Worm (Caenorhabditis elegans) whole organism, L3 larva: ENCODE measurements around the gene F55A11.6.

Experiments used
- ZK546.5 ChIP-seq: sonication (generic microtip); optimal IDR thresholded peaks from 2 replicates; lab custom pipeline; 2017; ENCODE audit warnings: missing biosample characterization, missing genetic modification characterization
- aly-2 ChIP-seq: fragments of 150-350 bp; optimal IDR thresholded peaks from 2 replicates; lab custom pipeline; 2014; ENCODE audit warnings: missing biosample characterization, missing genetic modification characterization
- ama-1 ChIP-seq: fragments of 150-350 bp; optimal IDR thresholded peaks from 2 replicates; lab custom pipeline; 2018
- ceh-28 ChIP-seq: fragments of 150-350 bp; optimal IDR thresholded peaks from 2 replicates; lab custom pipeline; 2014; ENCODE audit warnings: missing biosample characterization, missing genetic modification reagents, missing genetic modification characterization
- ceh-82 ChIP-seq: fragments of 150-350 bp; optimal IDR thresholded peaks from 2 replicates; lab custom pipeline; 2014; ENCODE audit warnings: missing biosample characterization, missing genetic modification characterization
- daf-12 ChIP-seq: fragments of 150-350 bp; optimal IDR thresholded peaks from 2 replicates; lab custom pipeline; 2014; ENCODE audit warnings: missing biosample characterization, missing genetic modification reagents, missing genetic modification characterization
- egl-27 ChIP-seq: sonication (generic microtip); optimal IDR thresholded peaks from 4 replicates; lab custom pipeline; 2017; ENCODE audit warnings: missing biosample characterization, missing genetic modification reagents, missing genetic modification characterization
- egl-5 ChIP-seq: fragments of 150-350 bp; optimal IDR thresholded peaks from 2 replicates; lab custom pipeline; 2017; ENCODE audit warnings: missing biosample characterization, missing genetic modification reagents, missing genetic modification characterization, inconsistent platforms
- elt-3 ChIP-seq, 3 experiments: fragments of 150-350 bp in 1 of 3; sonication (generic microtip) in 2 of 3; optimal IDR thresholded peaks; 2 replicates in 2 of 3; 4 replicates in 1 of 3; lab custom pipeline; 2014 to 2017; ENCODE audit warnings: missing biosample characterization in 3 of 3, missing genetic modification characterization in 3 of 3
- eor-1 ChIP-seq, 2 experiments: fragments of 150-350 bp; optimal IDR thresholded peaks; 2 replicates each; lab custom pipeline; 2014 to 2018; ENCODE audit warnings: missing biosample characterization in 2 of 2, missing genetic modification characterization in 2 of 2
- fkh-10 ChIP-seq: sonication (generic microtip); optimal IDR thresholded peaks from 2 replicates; lab custom pipeline; 2017; ENCODE audit warnings: missing biosample characterization, missing genetic modification reagents, missing genetic modification characterization
- fkh-2 ChIP-seq: fragments of 150-350 bp; optimal IDR thresholded peaks from 2 replicates; lab custom pipeline; 2014; ENCODE audit warnings: missing biosample characterization, missing genetic modification reagents, missing genetic modification characterization
- hmg-11 ChIP-seq: sonication (generic microtip); optimal IDR thresholded peaks from 2 replicates; lab custom pipeline; 2016; ENCODE audit warnings: missing genetic modification characterization, missing compliant biosample characterization
- jun-1 ChIP-seq: fragments of 150-350 bp; optimal IDR thresholded peaks from 2 replicates; lab custom pipeline; 2014; ENCODE audit warnings: missing biosample characterization, missing genetic modification reagents, missing genetic modification characterization
- lin-15B ChIP-seq: fragments of 150-350 bp; optimal IDR thresholded peaks from 2 replicates; lab custom pipeline; 2014; ENCODE audit warnings: missing biosample characterization, missing genetic modification characterization
- lin-39 ChIP-seq: fragments of 150-350 bp; optimal IDR thresholded peaks from 2 replicates; lab custom pipeline; 2018; ENCODE audit warnings: missing biosample characterization, missing genetic modification reagents, missing genetic modification characterization
- mdl-1 ChIP-seq: fragments of 150-350 bp; optimal IDR thresholded peaks from 2 replicates; lab custom pipeline; 2014; ENCODE audit warnings: missing biosample characterization, missing genetic modification characterization
- nfya-1 ChIP-seq: sonication (generic microtip); optimal IDR thresholded peaks from 2 replicates; lab custom pipeline; 2017; ENCODE audit warnings: missing genetic modification characterization, mild to moderate bottlenecking, missing compliant biosample characterization, antibody characterized with exemption, moderate library complexity; ENCODE audit not compliant: insufficient read depth
- nhr-11 ChIP-seq: fragments of 150-350 bp; optimal IDR thresholded peaks from 2 replicates; lab custom pipeline; 2014; ENCODE audit warnings: missing biosample characterization, missing genetic modification characterization
- nhr-25 ChIP-seq: sonication (generic microtip); optimal IDR thresholded peaks from 2 replicates; lab custom pipeline; 2017; ENCODE audit warnings: missing biosample characterization, missing genetic modification characterization
- nhr-28 ChIP-seq: fragments of 150-350 bp; optimal IDR thresholded peaks from 2 replicates; lab custom pipeline; 2014; ENCODE audit warnings: missing biosample characterization, missing genetic modification characterization
- nhr-43 ChIP-seq: sonication (generic microtip); optimal IDR thresholded peaks from 2 replicates; lab custom pipeline; 2016; ENCODE audit warnings: mild to moderate bottlenecking, missing genetic modification characterization, missing compliant biosample characterization; ENCODE audit not compliant: poor library complexity, severe bottlenecking
- nhr-67 ChIP-seq: fragments of 150-350 bp; optimal IDR thresholded peaks from 2 replicates; lab custom pipeline; 2014; ENCODE audit warnings: missing biosample characterization, missing genetic modification characterization
- nhr-77 ChIP-seq: fragments of 150-350 bp; optimal IDR thresholded peaks from 2 replicates; lab custom pipeline; 2014; ENCODE audit warnings: missing biosample characterization, missing genetic modification characterization
- pha-4 ChIP-seq: fragments of 150-350 bp; optimal IDR thresholded peaks from 2 replicates; lab custom pipeline; 2014; ENCODE audit warnings: missing biosample characterization, missing genetic modification reagents, missing genetic modification characterization
- pqm-1 ChIP-seq: fragments of 150-350 bp; optimal IDR thresholded peaks from 2 replicates; lab custom pipeline; 2017; ENCODE audit warnings: missing biosample characterization, missing genetic modification characterization, inconsistent platforms
- sea-2 ChIP-seq: fragments of 150-350 bp; sonication (generic microtip); optimal IDR thresholded peaks from 4 replicates; lab custom pipeline; 2014; ENCODE audit warnings: missing biosample characterization, missing genetic modification reagents, missing genetic modification characterization
- skn-1 ChIP-seq: fragments of 150-350 bp; optimal IDR thresholded peaks from 2 replicates; lab custom pipeline; 2014; ENCODE audit warnings: missing biosample characterization, missing genetic modification characterization
- tbx-2 ChIP-seq: sonication (generic microtip); optimal IDR thresholded peaks from 2 replicates; lab custom pipeline; 2016; ENCODE audit warnings: mild to moderate bottlenecking, missing genetic modification characterization, missing compliant biosample characterization
- unc-62 ChIP-seq: fragments of 150-350 bp; sonication (generic microtip); optimal IDR thresholded peaks from 4 replicates; lab custom pipeline; 2014; ENCODE audit warnings: missing biosample characterization, missing genetic modification reagents, missing genetic modification characterization
- zag-1 ChIP-seq: fragments of 150-350 bp; optimal IDR thresholded peaks from 2 replicates; lab custom pipeline; 2014; ENCODE audit warnings: missing biosample characterization, missing genetic modification characterization
- ztf-11 ChIP-seq: fragments of 150-350 bp; optimal IDR thresholded peaks from 2 replicates; lab custom pipeline; 2014; ENCODE audit warnings: missing biosample characterization, missing genetic modification characterization
- ztf-4 ChIP-seq: fragments of 150-350 bp; optimal IDR thresholded peaks from 2 replicates; lab custom pipeline; 2014; ENCODE audit warnings: missing biosample characterization, missing genetic modification characterization

The F55A11.6 gene

DNA sequence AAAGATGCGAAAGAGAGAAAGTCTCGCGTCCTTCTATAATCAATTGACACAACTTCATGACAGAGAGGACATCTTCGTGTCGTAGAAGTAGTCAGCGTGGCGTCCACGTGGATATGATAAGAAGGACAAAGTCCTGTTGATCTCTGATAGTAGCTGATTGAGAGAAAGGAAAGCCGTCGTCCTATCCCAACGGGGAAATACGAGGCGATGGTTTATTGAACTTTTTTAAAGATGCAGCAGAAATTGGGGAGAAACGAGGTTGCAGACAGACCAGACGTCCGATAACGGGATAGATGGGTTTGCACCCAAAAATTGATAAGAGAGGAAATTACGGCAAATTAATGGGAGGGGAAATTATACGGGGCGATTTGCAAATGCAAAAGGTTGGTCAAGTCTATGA lies 25.9 kb downstream of the F55A11.6 start (continued):
- peak; percentile 41 for TF ChIP-seq ceh-28
- no peak for TF ChIP-seq nhr-28 (tag; lab: Kevin White, UChicago)
- TF ChIP-seq egl-5 (tag; lab: Kevin White, UChicago): no peak
- TF ChIP-seq zag-1 (tag; lab: Kevin White, UChicago): no peak
- TF ChIP-seq jun-1: peak; percentile 46
- TF ChIP-seq ZK546.5 (tag; lab: Kevin White, UChicago): no peak
- TF ChIP-seq pqm-1 (tag; lab: Kevin White, UChicago): no peak
- peak; percentile 86 for TF ChIP-seq tbx-2 (tag; lab: Kevin White, UChicago)
- TF ChIP-seq eor-1 (tag; optimal IDR thresholded peaks at IDR 0.05; lab: Kevin White, UChicago): no peak
- no peak for TF ChIP-seq hmg-11
- TF ChIP-seq ztf-4 (tag; lab: Kevin White, UChicago): no peak
- TF ChIP-seq elt-3 (tag; optimal IDR thresholded peaks at IDR 0.05; lab: Kevin White, UChicago): peak; percentile 81 to 94 (median 89)

- TF ChIP-seq ZK546.5 (tag; lab: Kevin White, UChicago): no peak
- no peak for TF ChIP-seq unc-62 (GFP tag; lab: Kevin White, UChicago)
- no peak for TF ChIP-seq egl-27 (tag; lab: Kevin White, UChicago)
- TF ChIP-seq nhr-43 (tag; lab: Kevin White, UChicago): peak; percentile 40
- TF ChIP-seq ama-1 (lab: Kevin White, UChicago): no peak
- no peak for TF ChIP-seq fkh-10 (GFP tag; lab: Kevin White, UChicago)
- no peak for TF ChIP-seq pqm-1 (tag; lab: Kevin White, UChicago)
- no peak for TF ChIP-seq nhr-77 (tag; lab: Kevin White, UChicago)
- TF ChIP-seq nhr-28 (tag; lab: Kevin White, UChicago): no peak
- TF ChIP-seq nfya-1 (tag; lab: Kevin White, UChicago): no peak
- TF ChIP-seq nhr-67 (tag; lab: Kevin White, UChicago): no peak
- no peak for TF ChIP-seq daf-12 (tag; lab: Kevin White, UChicago)
- TF ChIP-seq ceh-82 (tag; lab: Kevin White, UChicago): no peak
- no peak for TF ChIP-seq sea-2 (GFP tag; lab: Kevin White, UChicago)
- no peak for TF ChIP-seq aly-2 (tag; lab: Kevin White, UChicago)
- no peak for TF ChIP-seq mdl-1
- no peak for TF ChIP-seq tbx-2 (tag; lab: Kevin White, UChicago)
- TF ChIP-seq skn-1: no peak
- TF ChIP-seq nhr-25: peak; percentile 10
- no peak for TF ChIP-seq jun-1
- TF ChIP-seq ceh-28: no peak
- TF ChIP-seq lin-39 (tag; lab: Kevin White, UChicago): no peak
- no peak for TF ChIP-seq pha-4 (tag; lab: Kevin White, UChicago)
- TF ChIP-seq elt-3 (tag; optimal IDR thresholded peaks at IDR 0.05; lab: Kevin White, UChicago): peak in 1 of 3 experiments; percentile 17
Measured at ce11 chrV:11803518-11803994, 26.9 kb downstream of the F55A11.6 start.

ce11 chrV:11809935-11810334 lies 33.3 kb downstream of the F55A11.6 start:
- no peak for TF ChIP-seq nhr-28 (tag; lab: Kevin White, UChicago)
- no peak for TF ChIP-seq ztf-11 (tag; lab: Kevin White, UChicago)
- TF ChIP-seq fkh-2 (tag; lab: Kevin White, UChicago): no peak
- no peak for TF ChIP-seq nhr-43 (tag; lab: Kevin White, UChicago)
- no peak for TF ChIP-seq mdl-1
- TF ChIP-seq nhr-11 (tag; lab: Kevin White, UChicago): no peak
- no peak for TF ChIP-seq ceh-82 (tag; lab: Kevin White, UChicago)
- TF ChIP-seq lin-15B (tag; lab: Kevin White, UChicago): no peak
- no peak for TF ChIP-seq jun-1

ce11 chrV:11811921-11812320 lies 35.3 kb downstream of the F55A11.6 start, which contains the start of gene D2023.3:
TSS of gene D2023.3 (minus strand) at chrV:11812021.
- TF ChIP-seq nfya-1 (tag; lab: Kevin White, UChicago) (no peak), zag-1 (tag; lab: Kevin White, UChicago) (no peak), unc-62 (GFP tag; lab: Kevin White, UChicago) (no peak), sea-2 (GFP tag; lab: Kevin White, UChicago) (no peak), lin-15B (tag; lab: Kevin White, UChicago) (no peak), nhr-77 (tag; lab: Kevin White, UChicago) (no peak), fkh-2 (tag; lab: Kevin White, UChicago) (no peak)
